Worm (Caenorhabditis elegans) whole organism, L4 larva: ENCODE measurements around the gene C16B8.2.

ENCODE experiments used
- Y5F2A.4 ChIP-seq: fragments of 200-800 bp; sonication (Bioruptor generic); optimal IDR thresholded peaks from 2 replicates; lab custom pipeline; 2018; ENCODE audit warnings: mild to moderate bottlenecking, missing genetic modification characterization, missing compliant biosample characterization
- ZK546.5 ChIP-seq, 2 experiments: sonication (generic microtip); optimal IDR thresholded peaks; 2 replicates each; lab custom pipeline; 2017; ENCODE audit warnings: missing biosample characterization in 2 of 2, missing genetic modification characterization in 2 of 2
- aly-2 ChIP-seq: sonication (generic microtip); optimal IDR thresholded peaks from 2 replicates; lab custom pipeline; 2018; ENCODE audit warnings: missing biosample characterization, missing genetic modification characterization
- lsy-2 ChIP-seq, 2 experiments: fragments of 150-350 bp in 1 of 2; sonication (generic microtip) in 1 of 2; optimal IDR thresholded peaks; 2 replicates each; lab custom pipeline; 2014 to 2017; ENCODE audit warnings: missing biosample characterization in 2 of 2, missing genetic modification characterization in 2 of 2
- mdl-1 ChIP-seq, 2 experiments: fragments of 150-350 bp in 1 of 2; sonication (generic microtip) in 1 of 2; optimal IDR thresholded peaks; 2 replicates each; lab custom pipeline; 2014 to 2017; ENCODE audit warnings: missing biosample characterization in 2 of 2, missing genetic modification characterization in 2 of 2
- mdt-29 ChIP-seq: fragments of 200-800 bp; sonication (Bioruptor generic); IDR thresholded peaks from 2 replicates; pipeline ENCODE4 v1.3.6; 2022; ENCODE audit warnings: missing genetic modification reagents, missing genetic modification characterization, missing compliant biosample characterization
- nhr-28 ChIP-seq: fragments of 150-350 bp; optimal IDR thresholded peaks from 2 replicates; lab custom pipeline; 2014; ENCODE audit warnings: missing biosample characterization, missing genetic modification characterization
- nhr-6 ChIP-seq: fragments of 150-350 bp; optimal IDR thresholded peaks from 2 replicates; lab custom pipeline; 2014; ENCODE audit warnings: missing biosample characterization, missing genetic modification characterization
- saeg-2 ChIP-seq: fragments of 200-800 bp; sonication (Bioruptor generic); IDR thresholded peaks from 2 replicates; pipeline ENCODE4 v1.3.6; 2022; ENCODE audit warnings: missing genetic modification reagents, missing genetic modification characterization, missing compliant biosample characterization
- unc-130 ChIP-seq: sonication (generic microtip); optimal IDR thresholded peaks from 2 replicates; lab custom pipeline; 2016; ENCODE audit warnings: missing genetic modification reagents, missing genetic modification characterization, missing compliant biosample characterization

- TF ChIP-seq aly-2 (tag; lab: Kevin White, UChicago) (no peak), mdt-29 (GFP tag; lab: Robert Waterston, UW) (no peak), ZK546.5 (tag; optimal IDR thresholded peaks at IDR 0.05; lab: Kevin White, UChicago) (no peak), unc-130 (no peak), saeg-2 (GFP tag; lab: Robert Waterston, UW) (no peak), mdl-1 (tag; optimal IDR thresholded peaks at IDR 0.05; lab: Kevin White, UChicago) (no peak), nhr-28 (tag; lab: Kevin White, UChicago) (no peak), nhr-6 (no peak), Y5F2A.4 (GFP tag; lab: Kevin White, UChicago) (no peak), lsy-2 (tag; optimal IDR thresholded peaks at IDR 0.05; lab: Kevin White, UChicago) (no peak)
Observed at ce11 chrX:3979146-3979545, 12.9 kb upstream of the C16B8.2 start.
